Worm (Caenorhabditis elegans) whole organism, L1 larva: Measurements from ENCODE around the gene nhr-44.

ENCODE experiments used
- C04F5.9 ChIP-seq: sonication (generic microtip); optimal IDR thresholded peaks from 2 replicates; lab custom pipeline; 2016; ENCODE audit warnings: missing genetic modification characterization, missing compliant biosample characterization
- C34B4.2 ChIP-seq: sonication (generic microtip); optimal IDR thresholded peaks from 2 replicates; lab custom pipeline; 2017; ENCODE audit warnings: mild to moderate bottlenecking, missing genetic modification characterization, missing compliant biosample characterization
- F16B12.6 ChIP-seq: fragments of 150-350 bp; optimal IDR thresholded peaks from 2 replicates; lab custom pipeline; 2014; ENCODE audit warnings: missing biosample characterization, missing genetic modification characterization
- Y116A8C.19 ChIP-seq: sonication (generic microtip); optimal IDR thresholded peaks from 2 replicates; lab custom pipeline; 2016; ENCODE audit warnings: missing compliant biosample characterization, missing genetic modification characterization, borderline replicate concordance
- aha-1 ChIP-seq: fragments of 150-350 bp; optimal IDR thresholded peaks from 2 replicates; lab custom pipeline; 2014; ENCODE audit warnings: missing biosample characterization, missing genetic modification characterization
- blmp-1 ChIP-seq: fragments of 150-350 bp; optimal IDR thresholded peaks from 2 replicates; lab custom pipeline; 2014; ENCODE audit warnings: missing biosample characterization, missing genetic modification characterization
- ceh-63 ChIP-seq: fragments of 200-800 bp; sonication (Bioruptor generic); optimal IDR thresholded peaks from 2 replicates; lab custom pipeline; 2018; ENCODE audit warnings: mild to moderate bottlenecking, missing genetic modification characterization, missing compliant biosample characterization
- ceh-8 ChIP-seq: fragments of 200-800 bp; sonication (Bioruptor generic); optimal IDR thresholded peaks from 2 replicates; lab custom pipeline; 2018; ENCODE audit warnings: mild to moderate bottlenecking, missing genetic modification characterization, moderate library complexity, missing compliant biosample characterization
- ceh-90 ChIP-seq: sonication (generic microtip); optimal IDR thresholded peaks from 2 replicates; lab custom pipeline; 2016; ENCODE audit warnings: missing genetic modification characterization, missing compliant biosample characterization
- ces-1 ChIP-seq: fragments of 150-350 bp; optimal IDR thresholded peaks from 2 replicates; lab custom pipeline; 2014; ENCODE audit warnings: missing biosample characterization, missing genetic modification reagents, missing genetic modification characterization
- efl-1 ChIP-seq, 4 experiments: fragments of 150-350 bp; optimal IDR thresholded peaks in 3 of 4; peaks in 1 of 4; 1 replicate in 1 of 4; 2 replicates in 3 of 4; lab custom pipeline; 2014; ENCODE audit warnings: missing biosample characterization in 2 of 4, missing genetic modification characterization in 2 of 4, missing genetic modification reagents in 2 of 4
- efl-3 ChIP-seq: fragments of 200-800 bp; sonication (Bioruptor generic); optimal IDR thresholded peaks from 2 replicates; lab custom pipeline; 2018; ENCODE audit warnings: mild to moderate bottlenecking, missing genetic modification characterization, missing compliant biosample characterization
- egl-27 ChIP-seq, 2 experiments: fragments of 150-350 bp in 1 of 2; sonication (generic microtip); optimal IDR thresholded peaks; 3 replicates each; lab custom pipeline; 2017 to 2018; ENCODE audit warnings: missing biosample characterization in 2 of 2, missing genetic modification characterization in 2 of 2, missing genetic modification reagents in 2 of 2
- elt-3 ChIP-seq, 6 experiments: fragments of 150-350 bp in 1 of 6; sonication (generic microtip); optimal IDR thresholded peaks; 2 replicates each; lab custom pipeline; 2017 to 2018; ENCODE audit warnings: missing biosample characterization in 6 of 6, missing genetic modification characterization in 6 of 6, inconsistent platforms in 1 of 6
- ets-5 ChIP-seq: fragments of 200-800 bp; sonication (Bioruptor generic); IDR thresholded peaks from 2 replicates; pipeline ENCODE4 v1.3.6; 2022; ENCODE audit warnings: missing genetic modification characterization, missing compliant biosample characterization
- fkh-10 ChIP-seq: sonication (generic microtip); optimal IDR thresholded peaks from 2 replicates; lab custom pipeline; 2017; ENCODE audit warnings: missing biosample characterization, missing genetic modification reagents, missing genetic modification characterization
- fos-1 ChIP-seq: fragments of 150-350 bp; optimal IDR thresholded peaks from 2 replicates; lab custom pipeline; 2014; ENCODE audit warnings: missing biosample characterization, missing genetic modification characterization
- hpl-2 ChIP-seq: fragments of 150-350 bp; optimal IDR thresholded peaks from 2 replicates; lab custom pipeline; 2014; ENCODE audit warnings: missing biosample characterization, missing genetic modification reagents, missing genetic modification characterization
- isw-1 ChIP-seq: fragments of 200-800 bp; sonication (Bioruptor generic); IDR thresholded peaks from 2 replicates; pipeline ENCODE4 v1.3.6; 2022; ENCODE audit warnings: missing genetic modification characterization, missing compliant biosample characterization
- lin-13 ChIP-seq: fragments of 150-350 bp; optimal IDR thresholded peaks from 2 replicates; lab custom pipeline; 2014; ENCODE audit warnings: missing biosample characterization, missing genetic modification reagents, missing genetic modification characterization
- lin-14 ChIP-seq: fragments of 200-800 bp; sonication (Bioruptor generic); optimal IDR thresholded peaks from 2 replicates; lab custom pipeline; 2018; ENCODE audit warnings: mild to moderate bottlenecking, missing genetic modification characterization, moderate library complexity, missing compliant biosample characterization
- lsy-2 ChIP-seq, 2 experiments: fragments of 150-350 bp; optimal IDR thresholded peaks; 2 replicates each; lab custom pipeline; 2014; ENCODE audit warnings: missing biosample characterization in 2 of 2, missing genetic modification characterization in 2 of 2
- nhr-19 ChIP-seq: fragments of 200-800 bp; sonication (Bioruptor generic); conservative IDR thresholded peaks from 2 replicates; pipeline ENCODE4 v1.3.6; 2022; ENCODE audit warnings: missing genetic modification characterization, missing compliant biosample characterization
- nhr-20 ChIP-seq: sonication (generic microtip); optimal IDR thresholded peaks from 2 replicates; lab custom pipeline; 2016; ENCODE audit warnings: mild to moderate bottlenecking, missing genetic modification characterization, missing compliant biosample characterization
- nhr-237 ChIP-seq: fragments of 150-350 bp; optimal IDR thresholded peaks from 2 replicates; lab custom pipeline; 2014; ENCODE audit warnings: missing biosample characterization, missing genetic modification characterization
- nhr-28 ChIP-seq: fragments of 150-350 bp; optimal IDR thresholded peaks from 2 replicates; lab custom pipeline; 2014; ENCODE audit warnings: missing biosample characterization, missing genetic modification characterization
- nhr-71 ChIP-seq: sonication (generic microtip); optimal IDR thresholded peaks from 2 replicates; lab custom pipeline; 2016; ENCODE audit warnings: mild to moderate bottlenecking, missing genetic modification characterization, moderate library complexity, missing compliant biosample characterization
- nhr-76 ChIP-seq: sonication (generic microtip); optimal IDR thresholded peaks from 2 replicates; lab custom pipeline; 2017; ENCODE audit warnings: missing biosample characterization, missing genetic modification characterization
- nhr-85 ChIP-seq: sonication (generic microtip); peaks from one replicate; lab custom pipeline; 2016; ENCODE audit warnings: missing genetic modification characterization, inconsistent platforms, missing compliant biosample characterization
- nhr-90 ChIP-seq: sonication (generic microtip); optimal IDR thresholded peaks from 2 replicates; lab custom pipeline; 2016; ENCODE audit warnings: mild to moderate bottlenecking, missing genetic modification characterization, missing compliant biosample characterization; ENCODE audit not compliant: poor library complexity
- pax-3 ChIP-seq: fragments of 200-800 bp; sonication (Bioruptor generic); optimal IDR thresholded peaks from 2 replicates; lab custom pipeline; 2018; ENCODE audit warnings: mild to moderate bottlenecking, missing genetic modification characterization, moderate library complexity, missing compliant biosample characterization
- pqm-1 ChIP-seq: sonication (generic microtip); optimal IDR thresholded peaks from 3 replicates; lab custom pipeline; 2017; ENCODE audit warnings: missing biosample characterization, missing genetic modification characterization
- skn-1 ChIP-seq: fragments of 150-350 bp; optimal IDR thresholded peaks from 2 replicates; lab custom pipeline; 2014; ENCODE audit warnings: missing biosample characterization, missing genetic modification characterization
- snpc-4 ChIP-seq: fragments of 150-350 bp; optimal IDR thresholded peaks from 2 replicates; lab custom pipeline; 2014; ENCODE audit warnings: missing biosample characterization, missing genetic modification characterization
- snu-23 ChIP-seq: sonication (generic microtip); optimal IDR thresholded peaks from 2 replicates; lab custom pipeline; 2016; ENCODE audit warnings: missing genetic modification characterization, missing compliant biosample characterization
- sup-37 ChIP-seq: fragments of 200-800 bp; sonication (Bioruptor generic); optimal IDR thresholded peaks from 2 replicates; lab custom pipeline; 2018; ENCODE audit warnings: mild to moderate bottlenecking, missing genetic modification characterization, missing compliant biosample characterization
- tbx-2 ChIP-seq: sonication (generic microtip); optimal IDR thresholded peaks from 2 replicates; lab custom pipeline; 2016; ENCODE audit warnings: missing genetic modification characterization, missing compliant biosample characterization
- tlp-1 ChIP-seq: fragments of 150-350 bp; optimal IDR thresholded peaks from 2 replicates; lab custom pipeline; 2014; ENCODE audit warnings: missing biosample characterization, missing genetic modification characterization
- unc-130 ChIP-seq: fragments of 150-350 bp; optimal IDR thresholded peaks from 2 replicates; lab custom pipeline; 2017; ENCODE audit warnings: missing biosample characterization, missing genetic modification characterization, inconsistent platforms
- unc-62 ChIP-seq: fragments of 150-350 bp; optimal IDR thresholded peaks from 2 replicates; lab custom pipeline; 2014; ENCODE audit warnings: missing biosample characterization, missing genetic modification reagents, missing genetic modification characterization
- unc-98 ChIP-seq: fragments of 200-800 bp; sonication (Bioruptor generic); IDR thresholded peaks from 2 replicates; pipeline ENCODE4 v1.3.6; 2022; ENCODE audit warnings: missing genetic modification characterization, missing compliant biosample characterization
- vab-15 ChIP-seq: sonication (generic microtip); optimal IDR thresholded peaks from 2 replicates; lab custom pipeline; 2017; ENCODE audit warnings: missing genotype, mild to moderate bottlenecking, missing genetic modification characterization, missing compliant biosample characterization
- zag-1 ChIP-seq: fragments of 150-350 bp; optimal IDR thresholded peaks from 2 replicates; lab custom pipeline; 2014; ENCODE audit warnings: missing biosample characterization, missing genetic modification characterization
- zip-4 ChIP-seq: fragments of 200-800 bp; sonication (Bioruptor generic); optimal IDR thresholded peaks from 2 replicates; lab custom pipeline; 2018; ENCODE audit warnings: mild to moderate bottlenecking, missing genetic modification characterization, moderate library complexity, missing compliant biosample characterization

Gene nhr-44

ce11 chrV:9005243-9005642, 41.3 kb upstream of the nhr-44 start, which contains the start of gene srx-3:
TSS of gene srx-3 (plus strand) at chrV:9005543.
- TF ChIP-seq F16B12.6 (tag; lab: Kevin White, UChicago): no peak
- no peak for TF ChIP-seq ceh-63 (GFP tag; lab: Kevin White, UChicago)
- no peak for TF ChIP-seq unc-62 (GFP tag; lab: Kevin White, UChicago)
- no peak for TF ChIP-seq nhr-90 (tag; lab: Kevin White, UChicago)
- no peak for TF ChIP-seq ces-1
- no peak for TF ChIP-seq aha-1 (tag; lab: Kevin White, UChicago)

- TF ChIP-seq ceh-8 (GFP tag; lab: Kevin White, UChicago): no peak
- TF ChIP-seq nhr-28 (tag; lab: Kevin White, UChicago): no peak
- no peak for TF ChIP-seq lin-13 (GFP tag; lab: Kevin White, UChicago)
- no peak for TF ChIP-seq blmp-1
- TF ChIP-seq nhr-90 (tag; lab: Kevin White, UChicago): no peak
- no peak for TF ChIP-seq skn-1 (tag; lab: Kevin White, UChicago)
Measured at ce11 chrV:9003291-9003690, 39.4 kb upstream of the nhr-44 start, which contains the start of gene srx-1. TSS of gene srx-1 (plus strand) at chrV:9003672.

- TF ChIP-seq isw-1 (GFP tag; lab: Robert Waterston, UW): no peak
- TF ChIP-seq C34B4.2 (tag; lab: Kevin White, UChicago): no peak
- no peak for TF ChIP-seq efl-1 (optimal IDR thresholded peaks at IDR 0.05; lab: Kevin White, UChicago)
- TF ChIP-seq efl-1 (GFP tag; optimal IDR thresholded peaks at IDR 0.05 in 1 of 2; lab: Kevin White, UChicago): no peak
- no peak for TF ChIP-seq C04F5.9 (tag; lab: Kevin White, UChicago)
- TF ChIP-seq fkh-10: no peak
- no peak for TF ChIP-seq sup-37 (GFP tag; lab: Kevin White, UChicago)
- TF ChIP-seq zip-4 (GFP tag; lab: Kevin White, UChicago): no peak
Measured at ce11 chrV:9001175-9001574, 37.3 kb upstream of the nhr-44 start, which contains the start of gene F59E11.2. TSS of gene F59E11.2 (plus strand) at chrV:9001475.

ce11 chrV:8994801-8995200, 30.9 kb upstream of the nhr-44 start, which contains the start of gene F59E11.5:
TSS of gene F59E11.5 (plus strand) at chrV:8995101.
- TF ChIP-seq tlp-1 (no peak), fos-1 (tag; lab: Kevin White, UChicago) (no peak), nhr-85 (tag; lab: Kevin White, UChicago) (no peak), snpc-4 (tag; lab: Kevin White, UChicago) (no peak), ceh-63 (GFP tag; lab: Kevin White, UChicago) (no peak), nhr-237 (tag; lab: Kevin White, UChicago) (no peak), snu-23 (GFP tag; lab: Kevin White, UChicago) (no peak), nhr-76 (tag; lab: Kevin White, UChicago) (no peak), F16B12.6 (tag; lab: Kevin White, UChicago) (no peak), pqm-1 (tag; lab: Kevin White, UChicago) (no peak), efl-3 (no peak), ceh-90 (no peak), hpl-2 (no peak), zag-1 (no peak), ets-5 (GFP tag; lab: Robert Waterston, UW) (no peak), tbx-2 (tag; lab: Kevin White, UChicago) (no peak), unc-98 (GFP tag; lab: Robert Waterston, UW) (no peak), Y116A8C.19 (tag; lab: Kevin White, UChicago) (no peak)

- no peak for TF ChIP-seq vab-15 (tag; lab: Kevin White, UChicago)
- peak; percentile 23 for TF ChIP-seq tbx-2 (tag; lab: Kevin White, UChicago)
- TF ChIP-seq blmp-1: peak; percentile 96
- TF ChIP-seq snu-23 (GFP tag; lab: Kevin White, UChicago): peak; percentile 48
- TF ChIP-seq nhr-71 (tag; lab: Kevin White, UChicago): peak; percentile 30
- peak; percentile 23 for TF ChIP-seq unc-130
- TF ChIP-seq lin-14 (GFP tag; lab: Kevin White, UChicago): peak; percentile 61
- TF ChIP-seq nhr-90 (tag; lab: Kevin White, UChicago): peak; percentile 35
- peak; percentile 93 for TF ChIP-seq nhr-85 (tag; lab: Kevin White, UChicago)
- TF ChIP-seq egl-27 (tag; optimal IDR thresholded peaks at IDR 0.05; lab: Kevin White, UChicago): no peak
- TF ChIP-seq lsy-2 (tag; optimal IDR thresholded peaks at IDR 0.05; lab: Kevin White, UChicago): peak in 1 of 2 experiments; percentile 3
- TF ChIP-seq nhr-20 (tag; lab: Kevin White, UChicago): peak; percentile 63
- no peak for TF ChIP-seq pax-3 (tag; lab: Kevin White, UChicago)
- peak in 4 of 6 experiments; percentile 44 to 91 (median 86) for TF ChIP-seq elt-3 (tag; optimal IDR thresholded peaks at IDR 0.05; lab: Kevin White, UChicago)
- peak; percentile 11 for TF ChIP-seq nhr-19 (GFP tag; lab: Robert Waterston, UW)
Measured at ce11 chrV:8994272-8994671, 30.4 kb upstream of the nhr-44 start.
